Fruit fly (Drosophila melanogaster) whole organism, embryonic: ENCODE data around the gene da.

ENCODE experiments used
- Atf-2 ChIP-seq: fragments of 200-800 bp; sonication (Bioruptor generic); optimal IDR thresholded peaks from 2 replicates; lab custom pipeline; 2016; ENCODE audit warnings: missing biosample characterization, missing genetic modification characterization
- BEAF-32 ChIP-seq: fragments of 200-800 bp; sonication (Bioruptor generic); optimal IDR thresholded peaks from 3 replicates; lab custom pipeline; 2017; ENCODE audit warnings: missing biosample characterization, missing genetic modification characterization, mild to moderate bottlenecking, moderate library complexity, missing genetic modification reagents
- CG10209 ChIP-seq: fragments of 200-800 bp; sonication (Bioruptor generic); optimal IDR thresholded peaks from 3 replicates; lab custom pipeline; 2017; ENCODE audit warnings: missing biosample characterization, mild to moderate bottlenecking, missing genetic modification characterization, missing genetic modification reagents
- CG12659 ChIP-seq: fragments of 200-800 bp; sonication (Bioruptor generic); optimal IDR thresholded peaks from 3 replicates; lab custom pipeline; 2017; ENCODE audit warnings: mild to moderate bottlenecking, missing biosample characterization, missing genetic modification reagents, missing genetic modification characterization
- CG13123 ChIP-seq: fragments of 200-800 bp; sonication (Bioruptor generic); optimal IDR thresholded peaks from 2 replicates; lab custom pipeline; 2016; ENCODE audit warnings: missing biosample characterization, missing genetic modification characterization
- CG13424 ChIP-seq: fragments of 200-800 bp; sonication (Bioruptor generic); optimal IDR thresholded peaks from 2 replicates; lab custom pipeline; 2019; ENCODE audit warnings: missing biosample characterization, mild to moderate bottlenecking, missing genetic modification characterization, moderate library complexity
- CG15514 ChIP-seq: fragments of 200-800 bp; sonication (Bioruptor generic); optimal IDR thresholded peaks from 3 replicates; lab custom pipeline; 2017; ENCODE audit warnings: missing biosample characterization, missing genetic modification characterization, mild to moderate bottlenecking, moderate library complexity, missing genetic modification reagents
- CG18599 ChIP-seq: fragments of 200-800 bp; sonication (Bioruptor generic); optimal IDR thresholded peaks from 3 replicates; lab custom pipeline; 2017; ENCODE audit warnings: missing biosample characterization, missing genetic modification characterization, mild to moderate bottlenecking, moderate library complexity, missing genetic modification reagents
- CG2129 ChIP-seq: fragments of 200-800 bp; sonication (Bioruptor generic); IDR thresholded peaks from 2 replicates; pipeline ENCODE4 v1.3.6; 2022; ENCODE audit warnings: missing biosample characterization, missing genetic modification characterization; ENCODE audit not compliant: partially characterized antibody
- CG2875 ChIP-seq: fragments of 200-800 bp; sonication (Bioruptor generic); optimal IDR thresholded peaks from 2 replicates; lab custom pipeline; 2017; ENCODE audit warnings: missing biosample characterization, mild to moderate bottlenecking, missing genetic modification characterization, missing genetic modification reagents
- CG2889 ChIP-seq: fragments of 200-800 bp; sonication (Bioruptor generic); IDR thresholded peaks from 3 replicates; pipeline ENCODE4 v1.3.6; 2022; ENCODE audit warnings: missing biosample characterization, missing genetic modification characterization
- CG3065 ChIP-seq: fragments of 200-800 bp; sonication (Bioruptor generic); optimal IDR thresholded peaks from 2 replicates; lab custom pipeline; 2016; ENCODE audit warnings: missing biosample characterization, missing genetic modification characterization
- CG34422 ChIP-seq: fragments of 200-800 bp; sonication (Bioruptor generic); IDR thresholded peaks from 3 replicates; pipeline ENCODE4 v1.3.6; 2022; ENCODE audit warnings: missing biosample characterization, missing genetic modification characterization
- CG4328 ChIP-seq: fragments of 200-800 bp; sonication (Bioruptor generic); optimal IDR thresholded peaks from 3 replicates; lab custom pipeline; 2017; ENCODE audit warnings: missing biosample characterization, missing genetic modification reagents, missing genetic modification characterization
- CG4360 ChIP-seq: fragments of 200-800 bp; sonication (Bioruptor generic); IDR thresholded peaks from 2 replicates; pipeline ENCODE4 v1.3.6; 2022; ENCODE audit warnings: missing biosample characterization, missing genetic modification characterization
- CG4820 ChIP-seq: fragments of 200-800 bp; sonication (Bioruptor generic); optimal IDR thresholded peaks from 3 replicates; lab custom pipeline; 2016; ENCODE audit warnings: missing biosample characterization, missing genetic modification characterization
- CG4854 ChIP-seq: fragments of 200-800 bp; sonication (Bioruptor generic); optimal IDR thresholded peaks from 2 replicates; lab custom pipeline; 2016; ENCODE audit warnings: missing biosample characterization, missing genetic modification characterization, inconsistent platforms
- CG6272 ChIP-seq: fragments of 200-800 bp; sonication (Bioruptor generic); IDR thresholded peaks from 2 replicates; pipeline ENCODE4 v1.3.6; 2022; ENCODE audit warnings: missing biosample characterization, missing genetic modification characterization
- CG6791 ChIP-seq: fragments of 200-800 bp; sonication (Bioruptor generic); IDR thresholded peaks from 3 replicates; pipeline ENCODE4 v1.3.6; 2022; ENCODE audit warnings: missing biosample characterization, missing genetic modification characterization; ENCODE audit not compliant: partially characterized antibody
- CG9215 ChIP-seq: fragments of 200-800 bp; sonication (Bioruptor generic); IDR thresholded peaks from 2 replicates; pipeline ENCODE4 v1.3.6; 2022; ENCODE audit warnings: missing biosample characterization, missing genetic modification characterization
- CG9932 ChIP-seq: fragments of 200-800 bp; sonication (Bioruptor generic); IDR thresholded peaks from 2 replicates; pipeline ENCODE4 v1.3.6; 2022; ENCODE audit warnings: missing biosample characterization, missing genetic modification characterization
- CTCF ChIP-seq: fragments of 200-800 bp; sonication (Bioruptor generic); optimal IDR thresholded peaks from 2 replicates; lab custom pipeline; 2017; ENCODE audit warnings: missing biosample characterization, mild to moderate bottlenecking, missing genetic modification characterization, moderate library complexity
- Fer2 ChIP-seq: fragments of 200-800 bp; sonication (Bioruptor generic); optimal IDR thresholded peaks from 2 replicates; lab custom pipeline; 2018; ENCODE audit warnings: missing biosample characterization, mild to moderate bottlenecking, missing genetic modification characterization, moderate library complexity
- H2.0 ChIP-seq: fragments of 200-800 bp; sonication (Bioruptor generic); IDR thresholded peaks from 2 replicates; pipeline ENCODE4 v1.3.6; 2022; ENCODE audit warnings: missing biosample characterization, missing genetic modification characterization
- HmgZ ChIP-seq: fragments of 200-800 bp; sonication (Bioruptor generic); optimal IDR thresholded peaks from 2 replicates; lab custom pipeline; 2018; ENCODE audit warnings: missing biosample characterization, mild to moderate bottlenecking, missing genetic modification characterization
- Hr39 ChIP-seq: fragments of >200 bp; optimal IDR thresholded peaks from 2 replicates; lab custom pipeline; 2017
- Opbp ChIP-seq: fragments of 200-800 bp; sonication (Bioruptor generic); IDR thresholded peaks from 3 replicates; pipeline ENCODE4 v1.3.6; 2022; ENCODE audit warnings: missing biosample characterization, missing genetic modification characterization; ENCODE audit not compliant: partially characterized antibody
- Side ChIP-seq: fragments of 200-800 bp; sonication (Bioruptor generic); optimal IDR thresholded peaks from 2 replicates; lab custom pipeline; 2016; ENCODE audit warnings: missing biosample characterization, missing genetic modification characterization
- Sry-β ChIP-seq: fragments of 200-800 bp; sonication (Bioruptor generic); optimal IDR thresholded peaks from 2 replicates; lab custom pipeline; 2018; ENCODE audit warnings: missing biosample characterization, mild to moderate bottlenecking, missing genetic modification characterization, moderate library complexity
- TFAM ChIP-seq: fragments of 200-800 bp; sonication (Bioruptor generic); optimal IDR thresholded peaks from 2 replicates; lab custom pipeline; 2017; ENCODE audit warnings: missing biosample characterization, missing genetic modification characterization, inconsistent platforms
- Usf ChIP-seq: fragments of 200-800 bp; sonication (Bioruptor generic); optimal IDR thresholded peaks from 2 replicates; lab custom pipeline; 2017; ENCODE audit warnings: missing genotype, missing biosample characterization, missing genetic modification characterization
- Xrp1 ChIP-seq: fragments of 200-800 bp; sonication (Bioruptor generic); IDR thresholded peaks from 2 replicates; pipeline ENCODE4 v1.3.6; 2022; ENCODE audit warnings: missing biosample characterization, missing genetic modification characterization
- ab ChIP-seq: fragments of 200-800 bp; sonication (Bioruptor generic); optimal IDR thresholded peaks from 2 replicates; lab custom pipeline; 2016; ENCODE audit warnings: missing biosample characterization, missing genetic modification characterization
- bowl ChIP-seq: fragments of 200-800 bp; sonication (Bioruptor generic); IDR thresholded peaks from 2 replicates; pipeline ENCODE4 v1.3.6; 2022; ENCODE audit warnings: missing biosample characterization, missing genetic modification characterization
- btn ChIP-seq: fragments of 200-800 bp; sonication (Bioruptor generic); optimal IDR thresholded peaks from 2 replicates; lab custom pipeline; 2016; ENCODE audit warnings: missing biosample characterization, missing genetic modification characterization
- corto ChIP-seq: fragments of 200-800 bp; sonication (Bioruptor generic); optimal IDR thresholded peaks from 2 replicates; lab custom pipeline; 2016; ENCODE audit warnings: missing biosample characterization, mild to moderate bottlenecking, missing genetic modification characterization, moderate library complexity
- crc ChIP-seq: fragments of 200-800 bp; sonication (Bioruptor generic); optimal IDR thresholded peaks from 2 replicates; lab custom pipeline; 2016; ENCODE audit warnings: missing biosample characterization, missing genetic modification characterization
- crol ChIP-seq: fragments of 200-800 bp; sonication (Bioruptor generic); IDR thresholded peaks from 2 replicates; pipeline ENCODE4 v1.3.6; 2022; ENCODE audit warnings: missing biosample characterization, missing genetic modification characterization
- da ChIP-seq: fragments of 200-800 bp; sonication (Bioruptor generic); optimal IDR thresholded peaks from 2 replicates; lab custom pipeline; 2016; ENCODE audit warnings: missing biosample characterization, missing genetic modification characterization
- ems ChIP-seq: fragments of 200-800 bp; sonication (Bioruptor generic); optimal IDR thresholded peaks from 3 replicates; lab custom pipeline; 2016; ENCODE audit warnings: missing biosample characterization, missing genetic modification characterization
- gcm2 ChIP-seq: fragments of 200-800 bp; sonication (Bioruptor generic); optimal IDR thresholded peaks from 2 replicates; lab custom pipeline; 2016; ENCODE audit warnings: missing biosample characterization, missing genetic modification characterization
- gsb ChIP-seq: fragments of 200-800 bp; sonication (Bioruptor generic); IDR thresholded peaks from 2 replicates; pipeline ENCODE4 v1.3.6; 2022; ENCODE audit warnings: missing biosample characterization, missing genetic modification characterization
- her ChIP-seq: fragments of 200-800 bp; sonication (Bioruptor generic); optimal IDR thresholded peaks from 2 replicates; lab custom pipeline; 2016; ENCODE audit warnings: missing biosample characterization, missing genetic modification characterization
- ind ChIP-seq: fragments of 200-800 bp; sonication (Bioruptor generic); optimal IDR thresholded peaks from 3 replicates; lab custom pipeline; 2016; ENCODE audit warnings: missing biosample characterization, missing genetic modification characterization
- kay ChIP-seq: fragments of 200-800 bp; sonication (Bioruptor generic); optimal IDR thresholded peaks from 2 replicates; lab custom pipeline; 2016; ENCODE audit warnings: missing biosample characterization, missing genetic modification characterization
- peb ChIP-seq: fragments of 200-800 bp; sonication (Bioruptor generic); IDR thresholded peaks from 2 replicates; pipeline ENCODE4 v1.3.6; 2022; ENCODE audit warnings: missing biosample characterization, missing genetic modification characterization
- pzg ChIP-seq: fragments of 200-800 bp; sonication (Bioruptor generic); optimal IDR thresholded peaks from 3 replicates; lab custom pipeline; 2018; ENCODE audit warnings: missing biosample characterization, mild to moderate bottlenecking, missing genetic modification characterization, moderate library complexity
- sens ChIP-seq: fragments of 200-800 bp; sonication (Bioruptor generic); peaks from one replicate; lab custom pipeline; 2016; ENCODE audit warnings: missing biosample characterization, missing genetic modification characterization
- slou ChIP-seq: fragments of 200-800 bp; sonication (Bioruptor generic); optimal IDR thresholded peaks from 3 replicates; lab custom pipeline; 2016; ENCODE audit warnings: missing biosample characterization, missing genetic modification characterization
- usp ChIP-seq: fragments of >200 bp; optimal IDR thresholded peaks from 2 replicates; lab custom pipeline; 2017; ENCODE audit warnings: missing biosample characterization, missing genetic modification characterization
- wek ChIP-seq: fragments of 200-800 bp; sonication (Bioruptor generic); optimal IDR thresholded peaks from 3 replicates; lab custom pipeline; 2018; ENCODE audit warnings: missing biosample characterization, mild to moderate bottlenecking, missing genetic modification characterization, moderate library complexity

da gene

DNA sequence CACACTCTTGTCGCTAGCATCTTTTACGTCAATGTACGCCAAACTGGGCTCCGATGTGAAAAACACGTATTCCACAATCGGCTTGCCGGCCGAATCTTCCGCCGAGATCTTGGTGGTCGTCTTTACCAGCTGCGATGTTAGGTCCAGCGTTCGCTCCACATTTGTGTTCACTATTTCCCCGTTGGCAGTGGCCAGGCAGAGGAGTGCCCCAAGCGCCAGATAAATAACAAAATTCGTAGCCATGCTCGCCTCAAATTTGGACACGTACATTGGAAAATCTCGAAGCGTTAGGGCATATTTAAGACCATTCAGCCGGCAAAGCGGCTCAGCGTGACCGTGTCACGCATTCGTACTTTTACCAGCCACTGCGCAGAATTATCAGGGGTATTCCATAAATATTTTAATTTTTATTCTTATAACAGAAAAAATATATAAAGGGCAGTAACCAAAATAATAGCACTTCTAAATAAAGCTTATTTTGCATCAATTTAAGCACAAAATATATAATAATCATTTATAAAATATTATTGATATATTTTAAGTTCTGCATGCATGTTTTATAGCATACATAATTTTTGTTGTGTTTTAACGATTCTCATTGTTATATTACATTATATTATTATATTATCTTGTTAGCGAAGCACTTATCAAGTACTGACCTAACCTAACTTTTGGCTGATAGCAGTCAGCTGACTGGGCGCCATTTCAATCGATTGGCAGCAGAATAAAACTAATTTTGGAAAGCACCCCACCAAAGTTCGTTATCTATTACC, 12.3 kb upstream of the da start, which contains the start of the genes CG33303 and dpr19 (continued):
- TF ChIP-seq gcm2 (GFP tag; lab: Kevin White, UChicago) (no peak), CG4360 (0 out of 2 replicates have a peak, but pooled peaks have one; percentile 7), BEAF-32 (GFP tag; lab: Kevin White, UChicago) (peak; percentile 19), corto (GFP tag; lab: Kevin White, UChicago) (no peak), CTCF (GFP tag; lab: Kevin White, UChicago) (peak; percentile 15), her (GFP tag; lab: Kevin White, UChicago) (no peak), H2.0 (GFP tag; lab: Robert Waterston, UW) (peak; percentile 35; the same call in 1 of the 2 replicates), CG10209 (GFP tag; lab: Kevin White, UChicago) (peak; percentile 66), Xrp1 (GFP tag; lab: Robert Waterston, UW) (peak; percentile 76), CG2129 (GFP tag; lab: Robert Waterston, UW) (no peak), CG15514 (GFP tag; lab: Kevin White, UChicago) (peak; percentile 69), CG9215 (GFP tag; lab: Robert Waterston, UW) (no peak), slou (GFP tag; lab: Kevin White, UChicago) (peak; percentile 20), CG4854 (GFP tag; lab: Kevin White, UChicago) (no peak), CG6791 (GFP tag; lab: Robert Waterston, UW) (no peak), CG34422 (GFP tag; lab: Robert Waterston, UW) (peak; percentile 87; the same call in 2 of the 3 replicates), ems (no peak), CG6272 (GFP tag; lab: Robert Waterston, UW) (no peak), Fer2 (tag; lab: Kevin White, UChicago) (peak; percentile 48), crol (GFP tag; lab: Robert Waterston, UW) (no peak), CG12659 (GFP tag; lab: Kevin White, UChicago) (peak; percentile 86), ind (peak; percentile 43), da (GFP tag; lab: Kevin White, UChicago) (no peak), CG13424 (tag; lab: Kevin White, UChicago) (peak; percentile 89), pzg (GFP tag; lab: Kevin White, UChicago) (peak; percentile 59), CG13123 (peak; percentile 50), TFAM (GFP tag; lab: Kevin White, UChicago) (no peak), crc (GFP tag; lab: Kevin White, UChicago) (no peak), CG18599 (GFP tag; lab: Kevin White, UChicago) (peak; percentile 62), CG2875 (GFP tag; lab: Kevin White, UChicago) (peak; percentile 36), CG4328 (GFP tag; lab: Kevin White, UChicago) (peak; percentile 74), CG9932 (GFP tag; lab: Robert Waterston, UW) (peak; percentile 17; the same call in 1 of the 2 replicates), Opbp (no peak), wek (peak; percentile 95), CG3065 (no peak), ab (no peak), gsb (no peak), Usf (GFP tag; lab: Kevin White, UChicago) (no peak), Hr39 (no peak), kay (GFP tag; lab: Kevin White, UChicago) (peak; percentile 4), Atf-2 (GFP tag; lab: Kevin White, UChicago) (no peak), peb (GFP tag; lab: Robert Waterston, UW) (no peak), Side (GFP tag; lab: Kevin White, UChicago) (no peak), usp (GFP tag; lab: Kevin White, UChicago) (no peak), CG4820 (GFP tag; lab: Kevin White, UChicago) (peak; percentile 41), btn (no peak), Sry-β (GFP tag; lab: Kevin White, UChicago) (no peak), HmgZ (tag; lab: Kevin White, UChicago) (peak; percentile 48), bowl (no peak), sens (GFP tag; lab: Kevin White, UChicago) (no peak), CG2889 (GFP tag; lab: Robert Waterston, UW) (no peak)
